Fruit fly (Drosophila melanogaster) whole organism, embryonic: Measurements from ENCODE around the gene Rtnl1.

Source experiments
- ATbp ChIP-seq: fragments of 200-800 bp; sonication (Bioruptor generic); optimal IDR thresholded peaks from 2 replicates; lab custom pipeline; 2017; ENCODE audit warnings: missing biosample characterization, mild to moderate bottlenecking, missing genetic modification characterization, missing genetic modification reagents
- CG1024 ChIP-seq: fragments of 200-800 bp; sonication (Bioruptor generic); IDR thresholded peaks from 2 replicates; pipeline ENCODE4 v1.3.6; 2022; ENCODE audit warnings: missing biosample characterization, missing genetic modification characterization
- CG11504 ChIP-seq: fragments of 200-800 bp; sonication (Bioruptor generic); optimal IDR thresholded peaks from 3 replicates; lab custom pipeline; 2019; ENCODE audit warnings: missing biosample characterization, mild to moderate bottlenecking, missing genetic modification characterization, moderate library complexity
- CG11560 ChIP-seq: fragments of 200-800 bp; sonication (Bioruptor generic); IDR thresholded peaks from 3 replicates; pipeline ENCODE4 v1.3.6; 2022; ENCODE audit warnings: missing biosample characterization, missing genetic modification characterization
- CG11695 ChIP-seq: fragments of 200-800 bp; sonication (Bioruptor generic); IDR thresholded peaks from 3 replicates; pipeline ENCODE4 v1.3.6; 2022; ENCODE audit warnings: missing biosample characterization, missing genetic modification characterization
- CG11696 ChIP-seq: fragments of 200-800 bp; sonication (Bioruptor generic); IDR thresholded peaks from 2 replicates; pipeline ENCODE4 v1.3.6; 2022; ENCODE audit warnings: missing biosample characterization, missing genetic modification characterization
- CG12155 ChIP-seq: fragments of 200-800 bp; sonication (Bioruptor generic); optimal IDR thresholded peaks from 3 replicates; lab custom pipeline; 2016; ENCODE audit warnings: missing biosample characterization, missing genetic modification characterization
- CG12942 ChIP-seq: fragments of 200-800 bp; sonication (Bioruptor generic); optimal IDR thresholded peaks from 3 replicates; lab custom pipeline; 2016; ENCODE audit warnings: missing biosample characterization, missing genetic modification characterization
- CG13424 ChIP-seq: fragments of 200-800 bp; sonication (Bioruptor generic); optimal IDR thresholded peaks from 2 replicates; lab custom pipeline; 2019; ENCODE audit warnings: missing biosample characterization, mild to moderate bottlenecking, missing genetic modification characterization, moderate library complexity
- CG14965 ChIP-seq: fragments of 200-800 bp; sonication (Bioruptor generic); optimal IDR thresholded peaks from 2 replicates; lab custom pipeline; 2016; ENCODE audit warnings: missing biosample characterization, missing genetic modification characterization, borderline replicate concordance
- CG1647 ChIP-seq: fragments of 200-800 bp; sonication (Bioruptor generic); optimal IDR thresholded peaks from 3 replicates; lab custom pipeline; 2016; ENCODE audit warnings: missing biosample characterization, missing genetic modification characterization
- CG16815 ChIP-seq: fragments of 200-800 bp; sonication (Bioruptor generic); optimal IDR thresholded peaks from 3 replicates; lab custom pipeline; 2017; ENCODE audit warnings: missing biosample characterization, mild to moderate bottlenecking, missing genetic modification characterization
- CG2129 ChIP-seq: fragments of 200-800 bp; sonication (Bioruptor generic); IDR thresholded peaks from 2 replicates; pipeline ENCODE4 v1.3.6; 2022; ENCODE audit warnings: missing biosample characterization, missing genetic modification characterization; ENCODE audit not compliant: partially characterized antibody
- CG2889 ChIP-seq: fragments of 200-800 bp; sonication (Bioruptor generic); IDR thresholded peaks from 3 replicates; pipeline ENCODE4 v1.3.6; 2022; ENCODE audit warnings: missing biosample characterization, missing genetic modification characterization
- CG30020 ChIP-seq: fragments of 200-800 bp; optimal IDR thresholded peaks from 2 replicates; lab custom pipeline; 2019; ENCODE audit warnings: missing biosample characterization, mild to moderate bottlenecking, missing genetic modification characterization, moderate library complexity
- CG32772 ChIP-seq: fragments of 200-800 bp; sonication (Bioruptor generic); IDR thresholded peaks from 2 replicates; pipeline ENCODE4 v1.3.6; 2022; ENCODE audit warnings: missing biosample characterization, missing genetic modification characterization
- CG34224 ChIP-seq: fragments of 200-800 bp; sonication (Bioruptor generic); IDR thresholded peaks from 3 replicates; pipeline ENCODE4 v1.3.6; 2022; ENCODE audit warnings: missing biosample characterization, missing genetic modification characterization; ENCODE audit not compliant: partially characterized antibody
- CG42726 ChIP-seq: fragments of 200-800 bp; sonication (Bioruptor generic); IDR thresholded peaks from 2 replicates; pipeline ENCODE4 v1.3.6; 2022; ENCODE audit warnings: missing biosample characterization, missing genetic modification characterization; ENCODE audit not compliant: partially characterized antibody
- CG4360 ChIP-seq: fragments of 200-800 bp; sonication (Bioruptor generic); IDR thresholded peaks from 2 replicates; pipeline ENCODE4 v1.3.6; 2022; ENCODE audit warnings: missing biosample characterization, missing genetic modification characterization
- CG4617 ChIP-seq: fragments of 200-800 bp; sonication (Bioruptor generic); optimal IDR thresholded peaks from 3 replicates; lab custom pipeline; 2016; ENCODE audit warnings: missing biosample characterization, missing genetic modification characterization, borderline replicate concordance
- CG5953 ChIP-seq: fragments of 200-800 bp; sonication (Bioruptor generic); IDR thresholded peaks from 2 replicates; pipeline ENCODE4 v1.3.6; 2022; ENCODE audit warnings: missing biosample characterization, missing genetic modification characterization
- CG6854 ChIP-seq: fragments of 200-800 bp; sonication (Bioruptor generic); optimal IDR thresholded peaks from 3 replicates; lab custom pipeline; 2017; ENCODE audit warnings: missing biosample characterization, mild to moderate bottlenecking, missing genetic modification characterization
- CG9876 ChIP-seq: fragments of 200-800 bp; sonication (Bioruptor generic); optimal IDR thresholded peaks from 2 replicates; lab custom pipeline; 2016; ENCODE audit warnings: missing biosample characterization, missing genetic modification characterization
- Dll ChIP-seq: fragments of 200-800 bp; sonication (Bioruptor generic); IDR thresholded peaks from 4 replicates; pipeline ENCODE4 v1.3.6; 2022; ENCODE audit warnings: missing biosample characterization, missing genetic modification characterization; ENCODE audit not compliant: partially characterized antibody
- Eip74EF ChIP-seq, 2 experiments: fragments of 200-800 bp in 1 of 2; fragments of >200 bp in 1 of 2; sonication (Bioruptor generic) in 1 of 2; optimal IDR thresholded peaks; 2 replicates each; lab custom pipeline; 2017 to 2019; ENCODE audit warnings: missing biosample characterization in 2 of 2, missing genetic modification characterization in 2 of 2, mild to moderate bottlenecking in 1 of 2, moderate library complexity in 1 of 2
- HmgD ChIP-seq: fragments of 200-800 bp; sonication (Bioruptor generic); optimal IDR thresholded peaks from 3 replicates; lab custom pipeline; 2016; ENCODE audit warnings: missing biosample characterization, missing genetic modification characterization
- Lpt ChIP-seq: fragments of >200 bp; optimal IDR thresholded peaks from 2 replicates; lab custom pipeline; 2018; ENCODE audit warnings: missing biosample characterization, missing genetic modification characterization
- NC2β ChIP-seq: fragments of 200-800 bp; sonication (Bioruptor generic); optimal IDR thresholded peaks from 2 replicates; lab custom pipeline; 2016; ENCODE audit warnings: missing biosample characterization, missing genetic modification characterization
- NK7.1 ChIP-seq: fragments of 200-800 bp; sonication (Bioruptor generic); optimal IDR thresholded peaks from 3 replicates; lab custom pipeline; 2016; ENCODE audit warnings: missing biosample characterization, missing genetic modification characterization
- Nf-YA ChIP-seq: fragments of 200-800 bp; sonication (Bioruptor generic); IDR thresholded peaks from 2 replicates; pipeline ENCODE4 v1.3.6; 2022; ENCODE audit warnings: missing biosample characterization, missing genetic modification characterization
- Nf-YC ChIP-seq: fragments of 200-800 bp; optimal IDR thresholded peaks from 3 replicates; lab custom pipeline; 2019; ENCODE audit warnings: missing biosample characterization, mild to moderate bottlenecking, missing genetic modification characterization, moderate library complexity
- Rx ChIP-seq: fragments of 200-800 bp; sonication (Bioruptor generic); IDR thresholded peaks from 2 replicates; pipeline ENCODE4 v1.3.6; 2022; ENCODE audit warnings: missing biosample characterization, missing genetic modification characterization
- ara ChIP-seq: fragments of 200-800 bp; sonication (Bioruptor generic); IDR thresholded peaks from 2 replicates; pipeline ENCODE4 v1.3.6; 2022; ENCODE audit warnings: missing biosample characterization, missing genetic modification characterization
- da ChIP-seq: fragments of 200-800 bp; sonication (Bioruptor generic); optimal IDR thresholded peaks from 2 replicates; lab custom pipeline; 2016; ENCODE audit warnings: missing biosample characterization, missing genetic modification characterization
- dpn ChIP-seq, 2 experiments: fragments of 200-800 bp; sonication (Bioruptor generic); optimal IDR thresholded peaks; 3 replicates each; lab custom pipeline; 2016; ENCODE audit warnings: missing biosample characterization in 2 of 2, missing genetic modification characterization in 2 of 2
- ewg ChIP-seq: fragments of 200-800 bp; sonication (Bioruptor generic); optimal IDR thresholded peaks from 3 replicates; lab custom pipeline; 2017; ENCODE audit warnings: mild to moderate bottlenecking, missing biosample characterization, missing genetic modification reagents, missing genetic modification characterization
- gcm2 ChIP-seq: fragments of 200-800 bp; sonication (Bioruptor generic); optimal IDR thresholded peaks from 2 replicates; lab custom pipeline; 2016; ENCODE audit warnings: missing biosample characterization, missing genetic modification characterization
- grn ChIP-seq: fragments of 200-800 bp; sonication (Bioruptor generic); optimal IDR thresholded peaks from 3 replicates; lab custom pipeline; 2017; ENCODE audit warnings: missing biosample characterization, missing genetic modification characterization
- hth ChIP-seq: fragments of >200 bp; optimal IDR thresholded peaks from 2 replicates; lab custom pipeline; 2017; ENCODE audit warnings: inconsistent platforms
- kah ChIP-seq: fragments of 200-800 bp; sonication (Bioruptor generic); optimal IDR thresholded peaks from 2 replicates; lab custom pipeline; 2018; ENCODE audit warnings: missing biosample characterization, mild to moderate bottlenecking, missing genetic modification characterization
- mld ChIP-seq: fragments of 200-800 bp; sonication (Bioruptor generic); IDR thresholded peaks from 3 replicates; pipeline ENCODE4 v1.3.6; 2022; ENCODE audit warnings: missing biosample characterization, missing genetic modification characterization; ENCODE audit not compliant: partially characterized antibody
- p53 ChIP-seq: fragments of 200-800 bp; sonication (Bioruptor generic); optimal IDR thresholded peaks from 2 replicates; lab custom pipeline; 2016; ENCODE audit warnings: missing biosample characterization, missing genetic modification characterization
- pho ChIP-seq: fragments of 200-800 bp; sonication (Bioruptor generic); optimal IDR thresholded peaks from 2 replicates; lab custom pipeline; 2016; ENCODE audit warnings: missing biosample characterization, missing genetic modification characterization
- ro ChIP-seq: fragments of 200-800 bp; sonication (Bioruptor generic); IDR thresholded peaks from 2 replicates; pipeline ENCODE4 v1.3.6; 2022; ENCODE audit warnings: missing biosample characterization, missing genetic modification characterization
- sd ChIP-seq: fragments of 200-800 bp; sonication (Bioruptor generic); optimal IDR thresholded peaks from 3 replicates; lab custom pipeline; 2018; ENCODE audit warnings: missing biosample characterization, mild to moderate bottlenecking, missing genetic modification characterization, moderate library complexity
- toy ChIP-seq: fragments of 200-800 bp; sonication (Bioruptor generic); IDR thresholded peaks from 2 replicates; pipeline ENCODE4 v1.3.6; 2022; ENCODE audit warnings: missing biosample characterization, missing genetic modification characterization
- unpg ChIP-seq: fragments of 200-800 bp; sonication (Bioruptor generic); optimal IDR thresholded peaks from 3 replicates; lab custom pipeline; 2018; ENCODE audit warnings: missing biosample characterization, mild to moderate bottlenecking, missing genetic modification characterization, moderate library complexity
- yki ChIP-seq: fragments of >200 bp; optimal IDR thresholded peaks from 3 replicates; lab custom pipeline; 2018
- z ChIP-seq: fragments of 200-800 bp; sonication (Bioruptor generic); IDR thresholded peaks from 3 replicates; pipeline ENCODE4 v1.3.6; 2022; ENCODE audit warnings: missing biosample characterization, missing genetic modification characterization
- zfh1 ChIP-seq: fragments of 200-800 bp; sonication (Bioruptor generic); IDR thresholded peaks from 3 replicates; pipeline ENCODE4 v1.3.6; 2022; ENCODE audit warnings: missing biosample characterization, missing genetic modification characterization

Gene Rtnl1

DNA sequence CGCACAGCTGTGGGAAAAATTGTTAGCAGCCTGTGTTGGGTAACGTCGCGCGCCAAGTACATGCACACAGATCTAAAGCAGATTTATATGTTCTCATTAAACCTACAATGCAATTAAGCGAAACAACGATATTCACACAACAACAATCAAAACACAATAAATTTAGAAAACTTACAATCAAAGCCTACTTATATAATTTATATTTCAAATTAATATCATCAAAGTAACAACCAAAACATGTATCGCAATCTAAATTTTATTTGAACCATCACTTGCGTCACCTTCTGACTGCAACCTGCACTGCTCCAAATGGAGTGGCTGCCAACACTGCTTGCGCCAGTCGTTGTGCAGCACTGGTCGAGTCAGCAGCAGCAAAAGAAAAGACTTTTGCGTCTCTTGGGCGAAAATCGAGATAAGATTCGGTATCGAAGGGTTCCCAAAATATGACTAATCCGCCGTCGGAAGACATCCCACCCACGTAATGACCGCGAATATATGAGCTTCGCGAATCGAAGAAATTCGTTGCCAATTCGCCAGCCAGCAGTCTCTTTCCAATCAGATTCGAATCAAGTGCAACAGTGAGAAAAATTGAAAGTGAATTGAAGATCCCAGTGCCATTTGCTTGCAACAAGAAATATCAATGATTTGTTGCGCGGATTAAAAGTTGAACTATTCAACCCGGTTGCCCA, 28.1 kb downstream of the Rtnl1 start, which contains the start of the genes CG8892 and CG34126 (continued):
- TF ChIP-seq CG30020 (tag; lab: Kevin White, UChicago) (peak; percentile 89), CG9876 (peak; percentile 96), CG4617 (GFP tag; lab: Kevin White, UChicago) (peak; percentile 99), da (peak; percentile 90), CG13424 (tag; lab: Kevin White, UChicago) (peak; percentile 98), unpg (GFP tag; lab: Kevin White, UChicago) (peak; percentile 94), p53 (peak; percentile 81), Lpt (no peak), CG16815 (GFP tag; lab: Kevin White, UChicago) (peak; percentile 99), CG42726 (GFP tag; lab: Robert Waterston, UW) (peak; percentile 73), NK7.1 (GFP tag; lab: Kevin White, UChicago) (peak; percentile 82), Nf-YC (peak; percentile 92), CG12155 (GFP tag; lab: Kevin White, UChicago) (peak; percentile 97), Dll (GFP tag; lab: Robert Waterston, UW) (peak; percentile 53; the same call in 1 of the 4 replicates), CG2129 (GFP tag; lab: Robert Waterston, UW) (no peak), ro (GFP tag; lab: Robert Waterston, UW) (peak; percentile 93), mld (no peak), CG11695 (GFP tag; lab: Robert Waterston, UW) (peak; percentile 94), CG6854 (GFP tag; lab: Kevin White, UChicago) (peak; percentile 89), CG34224 (GFP tag; lab: Robert Waterston, UW) (no peak), HmgD (GFP tag; lab: Kevin White, UChicago) (peak; percentile 90), ewg (GFP tag; lab: Kevin White, UChicago) (peak; percentile 95), CG11560 (tag; lab: Robert Waterston, UW) (peak; percentile 90), Nf-YA (GFP tag; lab: Robert Waterston, UW) (peak; percentile 89), z (GFP tag; lab: Robert Waterston, UW) (no peak), pho (GFP tag; lab: Kevin White, UChicago) (peak; percentile 97), dpn (GFP tag; optimal IDR thresholded peaks at IDR 0.05; lab: Kevin White, UChicago) (peak; percentile 98), toy (GFP tag; lab: Robert Waterston, UW) (peak; percentile 93), CG12942 (GFP tag; lab: Kevin White, UChicago) (peak; percentile 99), Eip74EF (GFP tag; optimal IDR thresholded peaks at IDR 0.05; lab: Kevin White, UChicago) (peak in 1 of 2 experiments; percentile 85), sd (tag; lab: Kevin White, UChicago) (peak; percentile 90), grn (peak; percentile 86), CG11504 (tag; lab: Kevin White, UChicago) (peak; percentile 95), hth (no peak), CG32772 (peak; percentile 96), CG14965 (GFP tag; lab: Kevin White, UChicago) (peak; percentile 61), yki (no peak), zfh1 (GFP tag; lab: Robert Waterston, UW) (peak; percentile 96), ATbp (GFP tag; lab: Kevin White, UChicago) (peak; percentile 90), NC2β (GFP tag; lab: Kevin White, UChicago) (peak; percentile 95), kah (peak; percentile 87), ara (peak; percentile 94), CG4360 (GFP tag; lab: Robert Waterston, UW) (peak; percentile 45; the same call in 1 of the 2 replicates), CG2889 (GFP tag; lab: Robert Waterston, UW) (peak; percentile 95), CG1024 (GFP tag; lab: Robert Waterston, UW) (peak; percentile 88), gcm2 (peak; percentile 93), CG5953 (GFP tag; lab: Robert Waterston, UW) (peak; percentile 85), CG11696 (GFP tag; lab: Robert Waterston, UW) (peak; percentile 78), Rx (GFP tag; lab: Robert Waterston, UW) (peak; percentile 93), CG1647 (GFP tag; lab: Kevin White, UChicago) (peak; percentile 98)
